Fruit fly (Drosophila melanogaster): ENCODE results near the gene Kap-alpha1.
A peak's percentile ranks its signal among the peaks of the same experiment; 100 is the strongest.

Kap-alpha1 gene

dm6 chr3L:19801105-19801504 lies 5.9 kb upstream of the Kap-alpha1 start, which contains the start of gene CG14102 (continued):
- TF ChIP-seq Scr (GFP tag; IDR thresholded peaks at IDR 0.05; ENCODE audit: partially characterized antibody), result peak; percentile 76
- peak; percentile 17 for TF ChIP-seq Dp (GFP tag; optimal IDR thresholded peaks at IDR 0.05)
- peak; percentile 13; the same call in 1 of the 2 replicates for TF ChIP-seq E2f2 (GFP tag; IDR thresholded peaks at IDR 0.05)
- no peak for TF ChIP-seq row (GFP tag; IDR thresholded peaks at IDR 0.05)
- peak; percentile 67 for TF ChIP-seq amos (GFP tag; IDR thresholded peaks at IDR 0.05; ENCODE audit: partially characterized antibody)
- 0 out of 2 replicates have a peak, but pooled peaks have one; percentile 29 for TF ChIP-seq CG2129 (GFP tag; IDR thresholded peaks at IDR 0.05; ENCODE audit: partially characterized antibody)
- peak; percentile 59 for TF ChIP-seq CG13287 (GFP tag; IDR thresholded peaks at IDR 0.05; ENCODE audit: partially characterized antibody)
- TF ChIP-seq hbn (GFP tag; IDR thresholded peaks at IDR 0.05; ENCODE audit: partially characterized antibody), result peak; percentile 70
- TF ChIP-seq ab (GFP tag; optimal IDR thresholded peaks at IDR 0.05), result no peak
- peak; percentile 27 for TF ChIP-seq lbe (GFP tag; optimal IDR thresholded peaks at IDR 0.05)
- TF ChIP-seq Vsx1 (GFP tag; optimal IDR thresholded peaks at IDR 0.05), result no peak
- no peak for TF ChIP-seq CG10565 (GFP tag; optimal IDR thresholded peaks at IDR 0.05)
- TF ChIP-seq CG16813 (GFP tag; IDR thresholded peaks at IDR 0.05; ENCODE audit: partially characterized antibody), result peak; percentile 54; the same call in 2 of the 3 replicates
- TF ChIP-seq stwl (tag; optimal IDR thresholded peaks at IDR 0.05), result peak; percentile 6
- no peak for TF ChIP-seq CG14441 (GFP tag; IDR thresholded peaks at IDR 0.05)
- no peak for TF ChIP-seq CG10431 (GFP tag; optimal IDR thresholded peaks at IDR 0.05)
- TF ChIP-seq CG43689 (GFP tag; IDR thresholded peaks at IDR 0.05), result no peak
- peak; percentile 41; the same call in 1 of the 3 replicates for TF ChIP-seq zen2 (GFP tag; IDR thresholded peaks at IDR 0.05; ENCODE audit: partially characterized antibody)
- TF ChIP-seq gsb-n (tag; optimal IDR thresholded peaks at IDR 0.05), result no peak
- TF ChIP-seq crol (GFP tag; IDR thresholded peaks at IDR 0.05), result no peak
- TF ChIP-seq BEAF-32 (GFP tag; optimal IDR thresholded peaks at IDR 0.05), result peak; percentile 61
- TF ChIP-seq CG1832 (GFP tag; optimal IDR thresholded peaks at IDR 0.05), result no peak
- peak; percentile 51 for TF ChIP-seq CG2116 (GFP tag; optimal IDR thresholded peaks at IDR 0.05)
- TF ChIP-seq Doc3 (GFP tag; IDR thresholded peaks at IDR 0.05; ENCODE audit: partially characterized antibody), result peak; percentile 62
- peak; percentile 35; the same call in 1 of the 3 replicates for TF ChIP-seq vnd (GFP tag; IDR thresholded peaks at IDR 0.05; ENCODE audit: partially characterized antibody)
- TF ChIP-seq CG34224 (GFP tag; IDR thresholded peaks at IDR 0.05; ENCODE audit: partially characterized antibody), result peak; percentile 85
- peak; percentile 67 for TF ChIP-seq unc-4 (GFP tag; IDR thresholded peaks at IDR 0.05; ENCODE audit: partially characterized antibody)
- TF ChIP-seq Hsf (GFP tag; optimal IDR thresholded peaks at IDR 0.05), result no peak
- peak; percentile 44 for TF ChIP-seq inv (GFP tag; IDR thresholded peaks at IDR 0.05; ENCODE audit: partially characterized antibody)
- TF ChIP-seq CG8924 (tag; optimal IDR thresholded peaks at IDR 0.05), result no peak

dm6 chr3L:19804908-19805307 lies 2.1 kb upstream of the Kap-alpha1 start, which contains the start of the genes TORIP and Ccdc58:
Gene TORIP (minus strand): TSS chr3L:19805080.
Gene Ccdc58 (plus strand): TSS chr3L:19805181.
- peak; percentile 64 for TF ChIP-seq Dref (GFP tag; IDR thresholded peaks at IDR 0.05)
- TF ChIP-seq Mrtf (GFP tag; IDR thresholded peaks at IDR 0.05), result no peak
- TF ChIP-seq bbx (GFP tag; IDR thresholded peaks at IDR 0.05; ENCODE audit: partially characterized antibody), result peak; percentile 77
- 0 out of 3 replicates have a peak, but pooled peaks have one; percentile 54 for TF ChIP-seq CG7963 (GFP tag; IDR thresholded peaks at IDR 0.05; ENCODE audit: partially characterized antibody)
- TF ChIP-seq CG16779 (GFP tag; IDR thresholded peaks at IDR 0.05), result no peak
- TF ChIP-seq Doc3 (GFP tag; IDR thresholded peaks at IDR 0.05; ENCODE audit: partially characterized antibody), result peak; percentile 82
- 0 out of 4 replicates have a peak, but pooled peaks have one; percentile 21 for TF ChIP-seq chinmo (GFP tag; IDR thresholded peaks at IDR 0.05; ENCODE audit: partially characterized antibody)
- peak; percentile 55 for TF ChIP-seq stwl (tag; optimal IDR thresholded peaks at IDR 0.05)
- TF ChIP-seq inv (GFP tag; IDR thresholded peaks at IDR 0.05; ENCODE audit: partially characterized antibody), result peak; percentile 72
- TF ChIP-seq sens (GFP tag), result peak; percentile 17
- peak; percentile 55 for TF ChIP-seq MBD-R2 (GFP tag; IDR thresholded peaks at IDR 0.05)
- TF ChIP-seq CG2129 (GFP tag; IDR thresholded peaks at IDR 0.05; ENCODE audit: partially characterized antibody), result peak; percentile 67
- peak; percentile 72 for TF ChIP-seq CG6791 (GFP tag; IDR thresholded peaks at IDR 0.05; ENCODE audit: partially characterized antibody)
- peak; percentile 70 for TF ChIP-seq vnd (GFP tag; IDR thresholded peaks at IDR 0.05; ENCODE audit: partially characterized antibody)
- TF ChIP-seq CG9437 (GFP tag; optimal IDR thresholded peaks at IDR 0.05), result no peak
- TF ChIP-seq Dll (GFP tag; IDR thresholded peaks at IDR 0.05; ENCODE audit: partially characterized antibody), result peak; percentile 85
- TF ChIP-seq zen2 (GFP tag; IDR thresholded peaks at IDR 0.05; ENCODE audit: partially characterized antibody), result peak; percentile 69; the same call in 2 of the 3 replicates
- no peak for TF ChIP-seq row (GFP tag; IDR thresholded peaks at IDR 0.05)
- no peak for TF ChIP-seq ara (GFP tag; IDR thresholded peaks at IDR 0.05)
- no peak for TF ChIP-seq lola (GFP tag; optimal IDR thresholded peaks at IDR 0.05)
- peak; percentile 52 for TF ChIP-seq CG2116 (GFP tag; optimal IDR thresholded peaks at IDR 0.05)
- TF ChIP-seq CG11093 (GFP tag; IDR thresholded peaks at IDR 0.05), result no peak
- peak; percentile 5 for TF ChIP-seq Dp (GFP tag; optimal IDR thresholded peaks at IDR 0.05)
- peak; percentile 71 for TF ChIP-seq BEAF-32 (GFP tag; optimal IDR thresholded peaks at IDR 0.05)
- TF ChIP-seq Sry-β (GFP tag; optimal IDR thresholded peaks at IDR 0.05), result no peak

All from whole organism, embryonic.